Worm (Caenorhabditis elegans) whole organism, L3 larva: ENCODE data around the gene C36A4.10.
"Not testable (repeated sequence)": the region's sequence is repeated elsewhere in the genome, so short reads cannot be mapped to it uniquely, and the experiment has no call there.

Experiments
- ama-1 ChIP-seq: fragments of 150-350 bp; optimal IDR thresholded peaks from 2 replicates; lab custom pipeline; 2018
- elt-3 ChIP-seq, 3 experiments: fragments of 150-350 bp in 1 of 3; sonication (generic microtip) in 2 of 3; optimal IDR thresholded peaks; 2 replicates in 2 of 3; 4 replicates in 1 of 3; lab custom pipeline; 2014 to 2017; ENCODE audit warnings: missing biosample characterization in 3 of 3, missing genetic modification characterization in 3 of 3
- fos-1 ChIP-seq: fragments of 150-350 bp; optimal IDR thresholded peaks from 2 replicates; lab custom pipeline; 2014; ENCODE audit warnings: missing biosample characterization, missing genetic modification characterization
- lin-39 ChIP-seq: fragments of 150-350 bp; optimal IDR thresholded peaks from 2 replicates; lab custom pipeline; 2018; ENCODE audit warnings: missing biosample characterization, missing genetic modification reagents, missing genetic modification characterization
- snpc-4 ChIP-seq: fragments of 150-350 bp; optimal IDR thresholded peaks from 2 replicates; lab custom pipeline; 2014; ENCODE audit warnings: missing biosample characterization, missing genetic modification characterization
- unc-39 ChIP-seq: sonication (generic microtip); optimal IDR thresholded peaks from 4 replicates; lab custom pipeline; 2017; ENCODE audit warnings: missing biosample characterization, missing genetic modification characterization
- unc-62 ChIP-seq: fragments of 150-350 bp; sonication (generic microtip); optimal IDR thresholded peaks from 4 replicates; lab custom pipeline; 2014; ENCODE audit warnings: missing biosample characterization, missing genetic modification reagents, missing genetic modification characterization

DNA sequence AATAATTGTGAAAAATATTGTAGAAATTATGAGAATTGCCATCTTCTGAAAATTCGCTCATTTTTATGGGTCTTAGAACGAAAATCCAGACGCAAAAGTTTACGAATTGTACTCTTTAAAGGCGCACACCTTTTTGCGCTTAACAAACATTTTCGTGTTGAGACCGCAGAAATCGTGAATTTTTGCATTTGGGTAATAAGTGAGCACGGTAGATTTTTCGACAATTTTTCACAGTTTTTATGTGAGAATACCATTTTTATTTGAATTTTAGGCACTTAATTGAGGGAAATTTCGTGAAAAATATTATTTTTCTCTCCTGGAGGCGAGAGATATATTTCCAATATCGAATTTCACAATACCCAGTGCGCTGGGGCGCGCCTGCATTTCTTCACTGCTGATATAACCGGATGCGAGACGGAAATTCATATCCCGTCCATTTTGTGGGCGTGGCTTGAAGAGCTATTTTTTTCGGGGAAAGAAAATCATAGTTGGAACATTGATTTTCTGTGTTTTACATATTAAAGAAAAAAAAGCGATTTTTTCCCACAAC is 20.8 kb upstream of the C36A4.10 start, which contains the start of gene cyp-25A4:
- TF ChIP-seq unc-39 (tag; lab: Kevin White, UChicago); elt-3 (tag; optimal IDR thresholded peaks at IDR 0.05; lab: Kevin White, UChicago); snpc-4 (tag; lab: Kevin White, UChicago); lin-39 (tag; lab: Kevin White, UChicago); unc-62 (GFP tag; lab: Kevin White, UChicago); fos-1 (tag; lab: Kevin White, UChicago); ama-1: not testable (repeated sequence)
